Worm (Caenorhabditis elegans): ENCODE results near the gene W02B12.12.
A peak's percentile ranks its signal among the peaks of the same experiment; 100 is the strongest.

The W02B12.12 gene

ce11 chrII:11440265-11440664 is 38.7 kb downstream of the W02B12.12 start, which contains the start of gene VW02B12L.2 (continued):
- TF ChIP-seq swsn-7 (tag; optimal IDR thresholded peaks at IDR 0.05) = peak; percentile 28
- no peak for TF ChIP-seq elt-3 (tag; optimal IDR thresholded peaks at IDR 0.05)
- TF ChIP-seq fkh-10 (GFP tag; optimal IDR thresholded peaks at IDR 0.05) = no peak
- TF ChIP-seq Y116A8C.19 (tag; optimal IDR thresholded peaks at IDR 0.05; ENCODE audit: borderline replicate concordance) = no peak
- TF ChIP-seq lsy-2 (tag; optimal IDR thresholded peaks at IDR 0.05) = peak; percentile 53 to 85
- TF ChIP-seq vab-15 (tag; optimal IDR thresholded peaks at IDR 0.05) = peak; percentile 74
- peak; percentile 38 for TF ChIP-seq rnt-1 (tag; optimal IDR thresholded peaks at IDR 0.05)
- TF ChIP-seq unc-130 (tag; optimal IDR thresholded peaks at IDR 0.05) = no peak
- no peak for TF ChIP-seq nhr-47 (tag; optimal IDR thresholded peaks at IDR 0.05)
- TF ChIP-seq egl-27 (tag; optimal IDR thresholded peaks at IDR 0.05) = no peak
- no peak for TF ChIP-seq ceh-90 (tag; optimal IDR thresholded peaks at IDR 0.05)
- TF ChIP-seq unc-30 (tag; optimal IDR thresholded peaks at IDR 0.05) = no peak
- TF ChIP-seq efl-3 (GFP tag; optimal IDR thresholded peaks at IDR 0.05) = no peak
- no peak for TF ChIP-seq jun-1 (tag; optimal IDR thresholded peaks at IDR 0.05)
- no peak for TF ChIP-seq C34B4.2 (tag; optimal IDR thresholded peaks at IDR 0.05)
- TF ChIP-seq nhr-20 (tag; optimal IDR thresholded peaks at IDR 0.05) = peak; percentile 52
- TF ChIP-seq lin-15B (tag; optimal IDR thresholded peaks at IDR 0.05) = peak; percentile 45
- TF ChIP-seq nhr-11 (tag; optimal IDR thresholded peaks at IDR 0.05) = no peak
- TF ChIP-seq lin-39 (tag; optimal IDR thresholded peaks at IDR 0.05) = peak; percentile 10
- no peak for TF ChIP-seq nhr-85 (tag)
- no peak for TF ChIP-seq grh-1 (GFP tag; IDR thresholded peaks at IDR 0.05)
- TF ChIP-seq aha-1 (tag; optimal IDR thresholded peaks at IDR 0.05) = no peak
- peak; percentile 34 for TF ChIP-seq nhr-90 (tag; optimal IDR thresholded peaks at IDR 0.05; ENCODE audit: poor library complexity)

ce11 chrII:11438417-11438816 is 40.6 kb downstream of the W02B12.12 start, which contains the start of gene vha-6:
TSS of gene vha-6 (minus strand) at chrII:11438452.
- peak in 1 of 2 experiments; percentile 12 for TF ChIP-seq lin-35 (GFP tag; optimal IDR thresholded peaks at IDR 0.05)
- TF ChIP-seq elt-3 (tag; optimal IDR thresholded peaks at IDR 0.05) = no peak

- no peak for TF ChIP-seq nhr-20 (tag; optimal IDR thresholded peaks at IDR 0.05)
- no peak for TF ChIP-seq nhr-71 (tag; optimal IDR thresholded peaks at IDR 0.05)
- no peak for TF ChIP-seq pax-3 (tag; optimal IDR thresholded peaks at IDR 0.05)
- TF ChIP-seq irx-1 (tag; optimal IDR thresholded peaks at IDR 0.05) = no peak
- no peak for TF ChIP-seq Y116A8C.19 (tag; optimal IDR thresholded peaks at IDR 0.05; ENCODE audit: borderline replicate concordance)
- TF ChIP-seq ceh-90 (tag; optimal IDR thresholded peaks at IDR 0.05) = no peak
- no peak for TF ChIP-seq nhr-90 (tag; optimal IDR thresholded peaks at IDR 0.05; ENCODE audit: poor library complexity)
- TF ChIP-seq efl-3 (GFP tag; optimal IDR thresholded peaks at IDR 0.05) = no peak
- TF ChIP-seq nhr-77 (tag; optimal IDR thresholded peaks at IDR 0.05) = no peak
- TF ChIP-seq hlh-17 (GFP tag; optimal IDR thresholded peaks at IDR 0.05; ENCODE audit: borderline replicate concordance) = no peak
- no peak for TF ChIP-seq hlh-4 (tag; optimal IDR thresholded peaks at IDR 0.05)
- TF ChIP-seq efl-1 (optimal IDR thresholded peaks at IDR 0.05) = no peak
- TF ChIP-seq efl-1 (GFP tag; optimal IDR thresholded peaks at IDR 0.05 in 1 of 2) = no peak
- no peak for TF ChIP-seq snu-23 (GFP tag; optimal IDR thresholded peaks at IDR 0.05)
- TF ChIP-seq elt-2 (tag; optimal IDR thresholded peaks at IDR 0.05) = no peak
- TF ChIP-seq nhr-76 (tag; optimal IDR thresholded peaks at IDR 0.05) = no peak
- no peak for TF ChIP-seq unc-86 (tag; optimal IDR thresholded peaks at IDR 0.05)
Observed at ce11 chrII:11433942-11434341, 45.0 kb downstream of the W02B12.12 start, which contains the start of gene C05D12.5. TSS of gene C05D12.5 (plus strand) at chrII:11434242.

ce11 chrII:11431584-11431983 is 47.4 kb downstream of the W02B12.12 start, which contains the start of gene C05D12.4:
TSS of gene C05D12.4 (plus strand) at chrII:11431884.
- no peak for TF ChIP-seq tlp-1 (tag; optimal IDR thresholded peaks at IDR 0.05)
- TF ChIP-seq ztf-4 (tag; optimal IDR thresholded peaks at IDR 0.05) = no peak
- TF ChIP-seq nhr-76 (tag; optimal IDR thresholded peaks at IDR 0.05) = no peak
- no peak for TF ChIP-seq Y116A8C.19 (tag; optimal IDR thresholded peaks at IDR 0.05; ENCODE audit: borderline replicate concordance)
- TF ChIP-seq ceh-8 (GFP tag; optimal IDR thresholded peaks at IDR 0.05) = no peak

All from whole organism, L1 larva.